Fruit fly (Drosophila melanogaster): ENCODE results near the gene oc.

Gene oc

dm6 chrX:8681189-8681821 is 30.8 kb upstream of the oc start, which contains the start of gene CAH3 (continued):
- peak; percentile 38 for TF ChIP-seq CG31388 (GFP tag; optimal IDR thresholded peaks at IDR 0.05)
- peak; percentile 82 for TF ChIP-seq emc (GFP tag; optimal IDR thresholded peaks at IDR 0.05)
- TF ChIP-seq CG4854 (GFP tag; optimal IDR thresholded peaks at IDR 0.05): peak; percentile 88
- TF ChIP-seq Dfd (GFP tag; optimal IDR thresholded peaks at IDR 0.05): no peak
- TF ChIP-seq usp (GFP tag; optimal IDR thresholded peaks at IDR 0.05): no peak
- TF ChIP-seq CG10274 (GFP tag; optimal IDR thresholded peaks at IDR 0.05): peak; percentile 82
- TF ChIP-seq bsh (GFP tag; optimal IDR thresholded peaks at IDR 0.05): peak; percentile 84 to 95

dm6 chrX:8677434-8677833 is 27.0 kb upstream of the oc start:
- TF ChIP-seq Lpt (GFP tag; optimal IDR thresholded peaks at IDR 0.05): no peak
- TF ChIP-seq Opbp (GFP tag; IDR thresholded peaks at IDR 0.05; ENCODE audit: partially characterized antibody): no peak
- TF ChIP-seq az2 (GFP tag; optimal IDR thresholded peaks at IDR 0.05): no peak
- TF ChIP-seq CG4617 (GFP tag; optimal IDR thresholded peaks at IDR 0.05; ENCODE audit: borderline replicate concordance): no peak
- TF ChIP-seq CG8281 (tag; optimal IDR thresholded peaks at IDR 0.05): peak; percentile 69
- TF ChIP-seq CG8290 (GFP tag; optimal IDR thresholded peaks at IDR 0.05): peak; percentile 14
- no peak for TF ChIP-seq CG8290 (tag; optimal IDR thresholded peaks at IDR 0.05)
- TF ChIP-seq CTCF (GFP tag; optimal IDR thresholded peaks at IDR 0.05): no peak
- TF ChIP-seq CG2678 (tag; optimal IDR thresholded peaks at IDR 0.05): peak; percentile 85
- peak; percentile 4 for TF ChIP-seq CG10979 (tag; optimal IDR thresholded peaks at IDR 0.05)
- TF ChIP-seq kah (GFP tag; optimal IDR thresholded peaks at IDR 0.05): no peak
- peak; percentile 41 for TF ChIP-seq D19A (tag; optimal IDR thresholded peaks at IDR 0.05)
- peak; percentile 85 for TF ChIP-seq Abd-B (GFP tag; optimal IDR thresholded peaks at IDR 0.05)
- TF ChIP-seq sqz (GFP tag; optimal IDR thresholded peaks at IDR 0.05): no peak
- no peak for TF ChIP-seq tll (GFP tag; optimal IDR thresholded peaks at IDR 0.05)
- no peak for TF ChIP-seq CG2875 (GFP tag; optimal IDR thresholded peaks at IDR 0.05)
- no peak for TF ChIP-seq inv (GFP tag; IDR thresholded peaks at IDR 0.05; ENCODE audit: partially characterized antibody)
- no peak for TF ChIP-seq klu (GFP tag; IDR thresholded peaks at IDR 0.05)
- no peak for TF ChIP-seq her (GFP tag; optimal IDR thresholded peaks at IDR 0.05)
- TF ChIP-seq gt (GFP tag; IDR thresholded peaks at IDR 0.05): no peak
- no peak for TF ChIP-seq CrebB (tag; optimal IDR thresholded peaks at IDR 0.05)
- TF ChIP-seq CG3726 (GFP tag; IDR thresholded peaks at IDR 0.05): peak; percentile 64; the same call in 2 of the 3 replicates
- TF ChIP-seq CG1529 (GFP tag; optimal IDR thresholded peaks at IDR 0.05): no peak
- peak; percentile 77 for TF ChIP-seq ap (GFP tag; IDR thresholded peaks at IDR 0.05)
- TF ChIP-seq caup (GFP tag; optimal IDR thresholded peaks at IDR 0.05; ENCODE audit: severe bottlenecking): no peak
- no peak for TF ChIP-seq CG3407 (GFP tag; optimal IDR thresholded peaks at IDR 0.05)
- TF ChIP-seq Gsc (GFP tag; IDR thresholded peaks at IDR 0.05): 0 out of 2 replicates have a peak, but pooled peaks have one; percentile 33
- no peak for TF ChIP-seq dan (GFP tag; IDR thresholded peaks at IDR 0.05)
- no peak for TF ChIP-seq Bteb2 (GFP tag; optimal IDR thresholded peaks at IDR 0.05)
- no peak for TF ChIP-seq mld (GFP tag; IDR thresholded peaks at IDR 0.05; ENCODE audit: partially characterized antibody)
- TF ChIP-seq CG1647 (GFP tag; optimal IDR thresholded peaks at IDR 0.05): no peak
- no peak for TF ChIP-seq Kr (GFP tag; optimal IDR thresholded peaks at IDR 0.05)
- no peak for TF ChIP-seq Meics (GFP tag; optimal IDR thresholded peaks at IDR 0.05)
- peak; percentile 74 for TF ChIP-seq gro (GFP tag; optimal IDR thresholded peaks at IDR 0.05)
- no peak for TF ChIP-seq cg (GFP tag; optimal IDR thresholded peaks at IDR 0.05)
- no peak for TF ChIP-seq stwl (tag; optimal IDR thresholded peaks at IDR 0.05)
- no peak for TF ChIP-seq CG6654 (GFP tag; optimal IDR thresholded peaks at IDR 0.05)
- peak; percentile 40; the same call in 1 of the 3 replicates for TF ChIP-seq gce (GFP tag; IDR thresholded peaks at IDR 0.05)
- peak; percentile 90 for TF ChIP-seq oc (tag; optimal IDR thresholded peaks at IDR 0.05)
- TF ChIP-seq usp (GFP tag; optimal IDR thresholded peaks at IDR 0.05): no peak
- TF ChIP-seq CG7928 (GFP tag; optimal IDR thresholded peaks at IDR 0.05): no peak
- TF ChIP-seq CG13894 (tag; optimal IDR thresholded peaks at IDR 0.05): no peak
- TF ChIP-seq CG43689 (GFP tag; IDR thresholded peaks at IDR 0.05): no peak
